Worm (Caenorhabditis elegans): ENCODE data around the gene C18A11.1.
A peak's percentile ranks its signal among the peaks of the same experiment; 100 is the strongest.

Gene C18A11.1

DNA sequence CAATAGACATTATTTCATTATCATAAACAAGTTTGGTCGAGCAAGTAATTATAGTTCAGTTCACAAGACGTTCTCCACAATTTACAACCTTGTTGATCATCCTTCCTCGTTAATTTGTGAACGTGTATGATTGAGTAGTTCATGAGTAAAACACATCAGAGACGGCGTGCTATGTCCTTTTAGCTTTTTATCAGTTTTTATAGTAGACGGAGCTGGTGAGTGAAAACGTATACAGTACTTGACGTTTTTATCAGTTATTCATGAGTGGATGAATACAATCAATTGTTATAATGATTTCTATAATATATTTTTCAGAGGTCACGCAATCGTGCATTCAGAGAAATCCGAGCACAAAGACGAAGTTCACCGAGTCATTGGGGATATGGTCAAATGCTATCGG, 9.8 kb downstream of the C18A11.1 start (continued):
- TF ChIP-seq zfp-2 (tag; optimal IDR thresholded peaks at IDR 0.05) (no peak), jun-1 (tag; optimal IDR thresholded peaks at IDR 0.05) (no peak), mxl-3 (GFP tag; optimal IDR thresholded peaks at IDR 0.05) (no peak), ceh-20 (GFP tag; IDR thresholded peaks at IDR 0.05) (no peak), nhr-102 (tag; optimal IDR thresholded peaks at IDR 0.05) (no peak), lin-1 (GFP tag; IDR thresholded peaks at IDR 0.05) (no peak), zag-1 (tag; optimal IDR thresholded peaks at IDR 0.05) (no peak), spr-3 (GFP tag; optimal IDR thresholded peaks at IDR 0.05) (no peak), set-16 (GFP tag; IDR thresholded peaks at IDR 0.05) (no peak), daf-16 (GFP tag; optimal IDR thresholded peaks at IDR 0.05) (no peak), daf-16 (tag; optimal IDR thresholded peaks at IDR 0.05) (peak; percentile 81), hlh-11 (tag; optimal IDR thresholded peaks at IDR 0.05) (peak; percentile 23), sdz-12 (GFP tag; optimal IDR thresholded peaks at IDR 0.05) (no peak), ceh-82 (tag; optimal IDR thresholded peaks at IDR 0.05) (no peak), mep-1 (tag; optimal IDR thresholded peaks at IDR 0.05) (no peak), Y75B8A.6 (GFP tag; IDR thresholded peaks at IDR 0.05) (0 out of 2 replicates have a peak, but pooled peaks have one; percentile 48), mdl-1 (tag; optimal IDR thresholded peaks at IDR 0.05) (no peak), dmd-8 (GFP tag; IDR thresholded peaks at IDR 0.05) (no peak), ceh-28 (tag; optimal IDR thresholded peaks at IDR 0.05) (no peak), saeg-2 (GFP tag; IDR thresholded peaks at IDR 0.05) (no peak), madf-5 (GFP tag; IDR thresholded peaks at IDR 0.05) (no peak), hmg-1.1 (GFP tag; IDR thresholded peaks at IDR 0.05) (no peak)

DNA sequence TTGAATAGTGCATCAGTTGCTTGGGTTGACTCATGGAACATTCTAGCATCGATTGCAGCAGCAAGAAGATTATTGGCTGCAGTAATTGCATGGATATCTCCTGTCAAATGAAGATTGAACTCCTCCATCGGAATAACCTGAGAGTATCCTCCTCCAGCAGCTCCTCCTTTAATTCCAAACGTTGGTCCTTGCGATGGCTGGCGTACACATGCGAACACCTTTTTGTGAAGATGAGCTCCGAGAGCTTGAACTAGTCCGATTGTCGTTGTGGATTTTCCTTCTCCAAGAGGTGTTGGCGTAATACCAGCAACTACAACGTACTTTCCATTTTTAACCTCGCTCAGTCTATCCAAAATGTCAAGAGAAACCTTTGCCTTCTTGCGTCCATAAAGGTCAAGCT, 13.6 kb downstream of the C18A11.1 start:
- peak; percentile 92 for TF ChIP-seq aha-1 (tag)
- no peak for TF ChIP-seq ceh-20 (GFP tag; IDR thresholded peaks at IDR 0.05)
- no peak for TF ChIP-seq Y105C5A.15 (GFP tag; IDR thresholded peaks at IDR 0.05)
- no peak for TF ChIP-seq mxl-3 (GFP tag; optimal IDR thresholded peaks at IDR 0.05)
- no peak for TF ChIP-seq mdt-29 (GFP tag; IDR thresholded peaks at IDR 0.05)
- TF ChIP-seq dpl-1 (GFP tag; optimal IDR thresholded peaks at IDR 0.05): no peak
- no peak for TF ChIP-seq ceh-62 (tag; optimal IDR thresholded peaks at IDR 0.05)

DNA sequence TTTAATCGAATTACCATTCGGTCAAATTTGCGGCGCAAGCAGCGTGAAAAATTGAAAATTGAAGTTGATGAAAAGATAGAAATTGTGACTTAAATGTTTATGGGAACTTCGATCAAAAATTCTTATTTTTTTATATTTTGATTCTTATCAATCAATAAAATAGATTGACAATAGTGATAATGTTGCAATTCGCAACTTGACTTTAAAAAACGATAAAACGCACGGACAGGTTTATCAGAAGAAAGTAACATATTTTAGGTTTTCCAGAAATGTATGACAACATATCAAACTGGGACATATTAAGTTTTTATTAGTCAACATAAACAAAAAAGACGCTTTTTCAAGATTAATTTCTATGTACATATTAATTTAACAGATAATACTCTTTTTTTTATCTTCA, 14.2 kb downstream of the C18A11.1 start:
- no peak for TF ChIP-seq daf-16 (GFP tag; optimal IDR thresholded peaks at IDR 0.05)
- peak; percentile 54 for TF ChIP-seq daf-16 (tag; optimal IDR thresholded peaks at IDR 0.05)
- no peak for TF ChIP-seq duxl-1 (tag; optimal IDR thresholded peaks at IDR 0.05; ENCODE audit: poor library complexity)
- TF ChIP-seq php-3 (GFP tag; IDR thresholded peaks at IDR 0.05): peak; percentile 74
- peak; percentile 20 for TF ChIP-seq zip-2 (tag; optimal IDR thresholded peaks at IDR 0.05)

DNA sequence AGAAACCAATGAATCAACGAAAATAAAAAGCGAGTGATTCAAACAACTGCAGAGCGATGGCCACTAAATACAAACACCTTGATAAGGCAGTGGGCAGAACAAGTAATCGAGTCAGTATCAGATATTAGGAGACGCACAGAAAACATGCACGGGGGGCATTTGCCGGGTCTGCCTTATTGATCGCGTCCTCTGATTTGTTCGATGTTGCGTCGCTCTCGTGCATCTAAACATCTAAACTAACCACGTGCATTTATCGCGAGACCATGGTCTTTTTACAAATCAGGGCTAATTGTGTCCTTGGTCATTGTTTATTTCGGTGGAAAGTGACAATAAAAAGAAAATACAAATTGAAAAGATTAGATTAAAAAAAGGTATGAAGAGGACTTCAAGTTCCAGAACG, 14.8 kb downstream of the C18A11.1 start, which contains the start of gene K07E3.4:
TSS of gene K07E3.4 (minus strand) at position 100 of the 400 bp plus-strand sequence.
- TF ChIP-seq F49E8.2 (tag; optimal IDR thresholded peaks at IDR 0.05; ENCODE audit: borderline replicate concordance) (no peak), dpl-1 (GFP tag; optimal IDR thresholded peaks at IDR 0.05) (peak; percentile 15), tra-1 (GFP tag; IDR thresholded peaks at IDR 0.05) (0 out of 2 replicates have a peak, but pooled peaks have one; percentile 31), dve-1 (tag; optimal IDR thresholded peaks at IDR 0.05; ENCODE audit: insufficient read depth) (peak; percentile 84), rbr-2 (tag; optimal IDR thresholded peaks at IDR 0.05) (peak; percentile 22), mep-1 (tag; optimal IDR thresholded peaks at IDR 0.05) (peak; percentile 82), ama-1 (optimal IDR thresholded peaks at IDR 0.05) (peak; percentile 5), lin-13 (GFP tag; optimal IDR thresholded peaks at IDR 0.05) (peak; percentile 9), pqm-1 (tag; optimal IDR thresholded peaks at IDR 0.05) (peak; percentile 42), duxl-1 (tag; optimal IDR thresholded peaks at IDR 0.05; ENCODE audit: poor library complexity) (no peak), F44E2.7 (GFP tag; IDR thresholded peaks at IDR 0.05) (no peak), mxl-3 (GFP tag; optimal IDR thresholded peaks at IDR 0.05) (peak; percentile 78), ces-1 (GFP tag; optimal IDR thresholded peaks at IDR 0.05) (no peak), nhr-28 (tag; optimal IDR thresholded peaks at IDR 0.05) (peak; percentile 85), Y48G9A.11 (GFP tag; IDR thresholded peaks at IDR 0.05) (no peak), egl-27 (tag; optimal IDR thresholded peaks at IDR 0.05) (no peak), F37D6.2 (tag; optimal IDR thresholded peaks at IDR 0.05) (no peak), F26F4.8 (GFP tag; conservative IDR thresholded peaks at IDR 0.05) (no peak), dmd-6 (GFP tag; IDR thresholded peaks at IDR 0.05) (peak; percentile 70), nhr-25 (tag; optimal IDR thresholded peaks at IDR 0.05; ENCODE audit: borderline replicate concordance, insufficient read depth) (peak; percentile 66), spr-1 (tag; optimal IDR thresholded peaks at IDR 0.05) (peak; percentile 22), mdl-1 (tag; optimal IDR thresholded peaks at IDR 0.05) (peak; percentile 67 to 91)
